Worm (Caenorhabditis elegans) whole organism, mixed stage, embryonic: ENCODE measurements around the gene lrpr-1.

Experiments
- M03D4.4 ChIP-seq: sonication (generic microtip); optimal IDR thresholded peaks from 2 replicates; lab custom pipeline; 2017; ENCODE audit warnings: mild to moderate bottlenecking, missing genetic modification characterization, missing compliant biosample characterization
- bed-3 ChIP-seq: fragments of 200-800 bp; sonication (Bioruptor generic); optimal IDR thresholded peaks from 3 replicates; lab custom pipeline; 2018; ENCODE audit warnings: mild to moderate bottlenecking, missing genetic modification characterization, moderate library complexity, missing compliant biosample characterization
- blmp-1 ChIP-seq: fragments of 150-350 bp; optimal IDR thresholded peaks from 2 replicates; lab custom pipeline; 2014; ENCODE audit warnings: missing biosample characterization, missing genetic modification characterization
- ceh-39 ChIP-seq: fragments of 150-350 bp; optimal IDR thresholded peaks from 2 replicates; lab custom pipeline; 2014; ENCODE audit warnings: missing biosample characterization, missing genetic modification characterization
- ceh-43 ChIP-seq: fragments of 200-800 bp; sonication (Bioruptor generic); optimal IDR thresholded peaks from 2 replicates; lab custom pipeline; 2018; ENCODE audit warnings: mild to moderate bottlenecking, missing genetic modification characterization, moderate library complexity, missing compliant biosample characterization
- cnd-1 ChIP-seq: fragments of 200-800 bp; sonication (Bioruptor generic); optimal IDR thresholded peaks from 2 replicates; lab custom pipeline; 2018; ENCODE audit warnings: mild to moderate bottlenecking, missing genetic modification characterization, missing compliant biosample characterization
- drap-1 ChIP-seq: fragments of 200-800 bp; sonication (Bioruptor generic); optimal IDR thresholded peaks from 3 replicates; lab custom pipeline; 2018; ENCODE audit warnings: mild to moderate bottlenecking, missing genetic modification characterization, missing compliant biosample characterization
- elt-1 ChIP-seq: sonication (generic microtip); optimal IDR thresholded peaks from 2 replicates; lab custom pipeline; 2017; ENCODE audit warnings: missing genetic modification characterization, mild to moderate bottlenecking, missing compliant biosample characterization, antibody characterized with exemption, moderate library complexity, borderline replicate concordance; ENCODE audit not compliant: insufficient read depth
- elt-3 ChIP-seq: fragments of 150-350 bp; optimal IDR thresholded peaks from 2 replicates; lab custom pipeline; 2014; ENCODE audit warnings: missing biosample characterization, missing genetic modification characterization
- flh-1 ChIP-seq: fragments of 200-800 bp; sonication (Bioruptor generic); optimal IDR thresholded peaks from 2 replicates; lab custom pipeline; 2018; ENCODE audit warnings: mild to moderate bottlenecking, missing genetic modification characterization, moderate library complexity, missing compliant biosample characterization
- ham-2 ChIP-seq: fragments of 200-800 bp; sonication (Bioruptor generic); optimal IDR thresholded peaks from 2 replicates; lab custom pipeline; 2018; ENCODE audit warnings: mild to moderate bottlenecking, missing genetic modification characterization, missing compliant biosample characterization
- hlh-1 ChIP-seq: fragments of 150-350 bp; optimal IDR thresholded peaks from 2 replicates; lab custom pipeline; 2014; ENCODE audit warnings: missing biosample characterization, missing genetic modification reagents, missing genetic modification characterization
- lin-32 ChIP-seq: fragments of 200-800 bp; sonication (Bioruptor generic); optimal IDR thresholded peaks from 2 replicates; lab custom pipeline; 2018; ENCODE audit warnings: mild to moderate bottlenecking, missing genetic modification characterization, missing compliant biosample characterization
- mls-2 ChIP-seq: sonication (generic microtip); optimal IDR thresholded peaks from 2 replicates; lab custom pipeline; 2016; ENCODE audit warnings: mild to moderate bottlenecking, missing genetic modification characterization, moderate library complexity, missing compliant biosample characterization
- nhr-12 ChIP-seq: fragments of 150-350 bp; optimal IDR thresholded peaks from 2 replicates; lab custom pipeline; 2014; ENCODE audit warnings: missing biosample characterization, missing genetic modification characterization
- nhr-28 ChIP-seq: fragments of 150-350 bp; optimal IDR thresholded peaks from 2 replicates; lab custom pipeline; 2014; ENCODE audit warnings: missing biosample characterization, missing genetic modification characterization
- pha-4 ChIP-seq: fragments of 150-350 bp; optimal IDR thresholded peaks from 2 replicates; lab custom pipeline; 2018; ENCODE audit warnings: missing biosample characterization, missing genetic modification reagents, missing genetic modification characterization
- sem-2 ChIP-seq: fragments of 200-800 bp; sonication (Bioruptor generic); optimal IDR thresholded peaks from 2 replicates; lab custom pipeline; 2018; ENCODE audit warnings: mild to moderate bottlenecking, missing genetic modification characterization, missing compliant biosample characterization
- sptf-1 ChIP-seq: sonication (generic microtip); optimal IDR thresholded peaks from 2 replicates; lab custom pipeline; 2017; ENCODE audit warnings: mild to moderate bottlenecking, missing genetic modification characterization, moderate library complexity, missing compliant biosample characterization
- unc-120 ChIP-seq: sonication (generic microtip); optimal IDR thresholded peaks from 2 replicates; lab custom pipeline; 2017; ENCODE audit warnings: missing genetic modification characterization, missing compliant biosample characterization; ENCODE audit not compliant: poor library complexity, severe bottlenecking
- unc-39 ChIP-seq: fragments of 150-350 bp; optimal IDR thresholded peaks from 2 replicates; lab custom pipeline; 2014; ENCODE audit warnings: missing biosample characterization, missing genetic modification characterization
- unc-62 ChIP-seq: fragments of 150-350 bp; optimal IDR thresholded peaks from 2 replicates; lab custom pipeline; 2014; ENCODE audit warnings: missing biosample characterization, missing genetic modification reagents, missing genetic modification characterization
- zip-8 ChIP-seq: fragments of 150-350 bp; optimal IDR thresholded peaks from 2 replicates; lab custom pipeline; 2014; ENCODE audit warnings: missing biosample characterization, missing genetic modification characterization
- ztf-11 ChIP-seq: fragments of 150-350 bp; optimal IDR thresholded peaks from 2 replicates; lab custom pipeline; 2014; ENCODE audit warnings: missing biosample characterization, missing genetic modification characterization

lrpr-1 gene

DNA sequence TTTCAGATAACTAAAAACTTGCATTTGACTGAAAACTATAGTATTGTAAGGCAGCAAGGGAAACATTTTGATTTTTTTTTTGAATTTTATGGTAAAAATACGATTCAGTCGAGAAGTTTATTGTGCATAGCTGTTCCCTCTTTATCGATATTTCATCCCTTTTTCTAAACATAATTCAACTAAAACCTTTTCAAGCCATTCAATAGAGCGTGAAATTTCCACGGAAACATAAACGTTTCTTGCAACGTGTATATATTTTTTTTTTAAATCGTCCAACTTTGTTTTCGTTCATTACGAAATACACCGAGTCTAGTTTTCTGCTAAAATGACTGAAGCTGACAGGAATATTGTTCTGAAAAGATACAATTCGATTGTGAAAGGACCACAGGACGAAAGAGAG is 45.9 kb downstream of the lrpr-1 start, which contains the start of gene C02G6.2:
Gene C02G6.2, plus strand, starts transcription at position 301 of the 400 bp plus-strand sequence.
- TF ChIP-seq lin-32 (GFP tag; lab: Kevin White, UChicago): no peak
- no peak for TF ChIP-seq elt-1 (tag; lab: Kevin White, UChicago)
- TF ChIP-seq bed-3 (GFP tag; lab: Kevin White, UChicago): no peak
- no peak for TF ChIP-seq unc-120
- no peak for TF ChIP-seq zip-8 (tag; lab: Kevin White, UChicago)
- TF ChIP-seq ztf-11 (tag; lab: Kevin White, UChicago): no peak
- no peak for TF ChIP-seq sptf-1
- TF ChIP-seq M03D4.4 (tag; lab: Kevin White, UChicago): no peak
- no peak for TF ChIP-seq elt-3 (tag; lab: Kevin White, UChicago)
- TF ChIP-seq blmp-1 (tag; lab: Kevin White, UChicago): no peak
- TF ChIP-seq mls-2 (tag; lab: Kevin White, UChicago): no peak
- TF ChIP-seq pha-4 (tag; lab: Kevin White, UChicago): no peak
- no peak for TF ChIP-seq nhr-28 (tag; lab: Kevin White, UChicago)
- TF ChIP-seq unc-39: no peak
- TF ChIP-seq unc-62: no peak
- no peak for TF ChIP-seq drap-1 (GFP tag; lab: Kevin White, UChicago)

DNA sequence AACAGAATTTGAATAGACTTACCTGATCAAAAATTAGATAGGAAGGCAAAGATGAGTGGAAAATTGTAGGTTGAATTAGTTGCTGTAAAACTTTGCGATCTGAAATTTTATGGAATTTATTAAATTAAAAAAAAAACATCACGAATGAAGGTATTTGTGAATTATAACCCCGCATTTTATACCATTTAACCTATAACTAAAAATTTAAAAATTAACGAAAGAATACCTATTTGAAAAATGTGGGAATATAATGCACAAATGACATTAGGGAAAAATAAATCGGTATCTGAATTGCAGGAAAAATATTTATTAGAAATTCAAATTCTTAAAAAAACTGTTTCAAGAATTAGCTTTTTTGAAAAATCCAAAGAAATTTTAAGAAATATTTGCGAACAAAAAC is 48.5 kb downstream of the lrpr-1 start, which contains the start of gene F26F12.4:
Gene F26F12.4, minus strand, starts transcription at position 101 of the 400 bp plus-strand sequence.
- no peak for TF ChIP-seq mls-2 (tag; lab: Kevin White, UChicago)
- no peak for TF ChIP-seq unc-62
- no peak for TF ChIP-seq nhr-28 (tag; lab: Kevin White, UChicago)
- TF ChIP-seq blmp-1 (tag; lab: Kevin White, UChicago): no peak
- TF ChIP-seq unc-39: no peak
- no peak for TF ChIP-seq hlh-1 (tag; lab: Kevin White, UChicago)
- no peak for TF ChIP-seq ceh-43 (GFP tag; lab: Kevin White, UChicago)
- no peak for TF ChIP-seq bed-3 (GFP tag; lab: Kevin White, UChicago)
- TF ChIP-seq lin-32 (GFP tag; lab: Kevin White, UChicago): no peak
- TF ChIP-seq ceh-39: no peak
- TF ChIP-seq elt-1 (tag; lab: Kevin White, UChicago): no peak
- TF ChIP-seq sem-2: no peak
- TF ChIP-seq pha-4 (tag; lab: Kevin White, UChicago): no peak
- no peak for TF ChIP-seq nhr-12 (tag; lab: Kevin White, UChicago)
- TF ChIP-seq unc-120: no peak

ce11 chrV:5865085-5865484 is 52.6 kb downstream of the lrpr-1 start, which contains the start of gene F26F12.5:
Gene F26F12.5, minus strand, starts transcription at chrV:5865185.
- TF ChIP-seq flh-1 (no peak), sptf-1 (no peak), cnd-1 (tag; lab: Kevin White, UChicago) (no peak), drap-1 (GFP tag; lab: Kevin White, UChicago) (no peak), ceh-39 (no peak), bed-3 (GFP tag; lab: Kevin White, UChicago) (no peak), elt-3 (tag; lab: Kevin White, UChicago) (no peak), unc-62 (no peak), ham-2 (GFP tag; lab: Kevin White, UChicago) (no peak), nhr-28 (tag; lab: Kevin White, UChicago) (no peak)
